Fruit fly (Drosophila melanogaster): ENCODE results near the gene Trhn.

dm6 chr3L:1238219-1238618, 45.2 kb upstream of the Trhn start, which contains the start of gene CG9192:
- TF ChIP-seq CG10348 (GFP tag; IDR thresholded peaks at IDR 0.05) (no peak), EcR (GFP tag; optimal IDR thresholded peaks at IDR 0.05) (no peak), Snoo (tag; optimal IDR thresholded peaks at IDR 0.05) (no peak), CG8159 (tag; optimal IDR thresholded peaks at IDR 0.05) (no peak), CG9948 (tag; optimal IDR thresholded peaks at IDR 0.05) (no peak), Ets98B (GFP tag; IDR thresholded peaks at IDR 0.05) (no peak), CG12605 (GFP tag; IDR thresholded peaks at IDR 0.05) (no peak), CG4496 (GFP tag; IDR thresholded peaks at IDR 0.05) (no peak), CG32121 (GFP tag; IDR thresholded peaks at IDR 0.05) (no peak), Pif1A (GFP tag; optimal IDR thresholded peaks at IDR 0.05) (no peak), CG15710 (tag; optimal IDR thresholded peaks at IDR 0.05) (no peak), CG34367 (tag; optimal IDR thresholded peaks at IDR 0.05) (no peak)
